Worm (Caenorhabditis elegans) whole organism, young adult: ENCODE data around the gene metl-6.

ENCODE experiments used
- dpl-1 ChIP-seq: fragments of 150-350 bp; optimal IDR thresholded peaks from 2 replicates; lab custom pipeline; 2014; ENCODE audit warnings: missing biosample characterization, missing genetic modification reagents, missing genetic modification characterization
- egrh-3 ChIP-seq: fragments of 200-800 bp; sonication (Bioruptor generic); IDR thresholded peaks from 2 replicates; pipeline ENCODE4 v1.3.6; 2022; ENCODE audit warnings: missing genetic modification reagents, missing genetic modification characterization, missing compliant biosample characterization
- him-1 ChIP-seq: sonication (generic microtip); optimal IDR thresholded peaks from 2 replicates; lab custom pipeline; 2016; ENCODE audit warnings: missing genotype, missing genetic modification reagents, missing genetic modification characterization, missing compliant biosample characterization
- hmg-20 ChIP-seq: fragments of 200-800 bp; sonication (Bioruptor generic); IDR thresholded peaks from 2 replicates; pipeline ENCODE4 v1.3.6; 2022; ENCODE audit warnings: missing genetic modification reagents, missing genetic modification characterization, missing compliant biosample characterization
- mel-28 ChIP-seq: sonication (generic microtip); optimal IDR thresholded peaks from 2 replicates; lab custom pipeline; 2016; ENCODE audit warnings: borderline replicate concordance, mild to moderate bottlenecking, missing genetic modification characterization, missing compliant biosample characterization
- nhr-90 ChIP-seq: sonication (generic microtip); optimal IDR thresholded peaks from 2 replicates; lab custom pipeline; 2016; ENCODE audit warnings: missing genotype, mild to moderate bottlenecking, missing genetic modification characterization, missing compliant biosample characterization
- repo-1 ChIP-seq: sonication (generic microtip); optimal IDR thresholded peaks from 2 replicates; lab custom pipeline; 2017; ENCODE audit warnings: mild to moderate bottlenecking, missing genetic modification characterization, missing compliant biosample characterization
- ztf-28 ChIP-seq: fragments of 200-800 bp; sonication (Bioruptor generic); IDR thresholded peaks from 2 replicates; pipeline ENCODE4 v1.3.6; 2022; ENCODE audit warnings: missing genetic modification reagents, missing genetic modification characterization, missing compliant biosample characterization

- no peak for TF ChIP-seq repo-1 (tag; lab: Kevin White, UChicago)
- TF ChIP-seq hmg-20: no peak
- no peak for TF ChIP-seq ztf-28 (GFP tag; lab: Robert Waterston, UW)
- no peak for TF ChIP-seq nhr-90 (tag; lab: Kevin White, UChicago)
- no peak for TF ChIP-seq dpl-1
- no peak for TF ChIP-seq mel-28 (tag; lab: Kevin White, UChicago)
- no peak for TF ChIP-seq him-1 (tag; lab: Kevin White, UChicago)
- no peak for TF ChIP-seq egrh-3 (GFP tag; lab: Robert Waterston, UW)
These were observed 5.8 kb downstream of the metl-6 start for ce11 chrIII:3915705-3916104.
